Worm (Caenorhabditis elegans): ENCODE data around the gene cogc-8.

Gene cogc-8

DNA sequence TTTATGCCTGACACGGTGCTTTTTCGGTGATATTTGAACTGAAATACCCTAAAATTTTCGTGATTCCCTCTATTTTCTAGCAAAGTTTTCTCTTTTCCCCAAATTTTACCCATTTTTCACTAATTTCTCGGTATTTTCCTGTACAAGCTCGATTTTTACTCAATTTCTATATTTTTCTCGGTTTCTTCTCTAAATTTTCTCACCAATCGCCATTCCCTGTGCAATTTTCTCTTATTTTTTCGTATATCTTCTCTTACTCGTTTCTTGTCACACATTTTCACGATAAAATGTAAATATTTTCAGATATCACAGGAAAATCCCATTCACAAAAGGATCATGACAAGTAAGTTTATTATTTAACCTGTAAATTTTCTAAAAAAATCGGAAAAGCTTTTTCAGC is 45.8 kb upstream of the cogc-8 start, which contains the start of gene csn-3:
Gene csn-3 (plus strand): TSS at position 301 of the 400 bp plus-strand sequence.
- TF ChIP-seq nfya-1 (tag; optimal IDR thresholded peaks at IDR 0.05; ENCODE audit: insufficient read depth): no peak
- no peak for TF ChIP-seq nhr-12 (tag; optimal IDR thresholded peaks at IDR 0.05)
- no peak for TF ChIP-seq pqm-1 (tag; optimal IDR thresholded peaks at IDR 0.05)
- no peak for TF ChIP-seq ama-1 (optimal IDR thresholded peaks at IDR 0.05)
- TF ChIP-seq egl-27 (tag; optimal IDR thresholded peaks at IDR 0.05): no peak
- no peak for TF ChIP-seq snpc-4 (tag; optimal IDR thresholded peaks at IDR 0.05)
- TF ChIP-seq fkh-2 (tag; optimal IDR thresholded peaks at IDR 0.05): no peak
- no peak for TF ChIP-seq eor-1 (tag; optimal IDR thresholded peaks at IDR 0.05)
- TF ChIP-seq aly-2 (tag; optimal IDR thresholded peaks at IDR 0.05): no peak
- no peak for TF ChIP-seq zag-1 (tag; optimal IDR thresholded peaks at IDR 0.05)
- no peak for TF ChIP-seq nhr-11 (tag; optimal IDR thresholded peaks at IDR 0.05)
- no peak for TF ChIP-seq nhr-28 (tag; optimal IDR thresholded peaks at IDR 0.05)
- TF ChIP-seq nhr-25 (tag; optimal IDR thresholded peaks at IDR 0.05): no peak
- TF ChIP-seq pha-4 (tag; optimal IDR thresholded peaks at IDR 0.05): no peak
- TF ChIP-seq unc-62 (GFP tag; optimal IDR thresholded peaks at IDR 0.05): no peak
- no peak for TF ChIP-seq elt-3 (tag; optimal IDR thresholded peaks at IDR 0.05)
- no peak for TF ChIP-seq jun-1 (tag; optimal IDR thresholded peaks at IDR 0.05)

DNA sequence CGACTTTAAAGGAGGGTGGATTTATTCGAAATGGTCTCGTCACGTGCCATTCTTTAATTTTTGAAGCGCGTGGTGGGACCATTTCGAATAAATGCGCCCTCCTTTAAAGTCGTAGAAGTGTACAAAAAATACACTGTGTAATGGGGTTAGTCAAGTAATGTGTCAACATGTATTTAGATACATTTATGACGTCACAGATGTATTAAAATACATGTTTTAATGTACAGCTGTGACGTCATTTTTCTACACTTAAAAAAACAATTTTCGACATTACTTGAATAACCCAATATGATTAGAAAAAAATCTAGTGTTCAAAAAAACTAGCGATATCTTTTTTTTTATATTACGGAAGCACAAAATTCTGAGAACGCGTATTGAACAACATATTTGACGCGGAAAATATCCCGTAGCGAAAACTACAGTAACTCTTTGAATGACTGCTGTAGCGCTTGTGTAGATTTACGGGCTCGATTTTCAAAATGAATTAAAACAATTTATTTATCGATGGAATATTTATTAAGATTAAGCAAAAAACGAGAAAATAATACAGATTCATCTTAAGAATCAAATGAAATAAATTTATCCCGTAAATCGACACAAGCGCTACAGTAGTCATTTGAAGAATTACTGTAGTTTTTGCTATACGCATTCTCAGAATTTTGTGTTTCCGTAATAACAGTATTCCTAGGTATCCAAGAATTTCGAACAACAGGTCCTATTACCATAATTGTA is 37.2 kb upstream of the cogc-8 start, which contains the start of gene gfrp-1:
Gene gfrp-1 (plus strand): TSS at position 682 of the 732 bp plus-strand sequence.
- TF ChIP-seq nfya-1 (tag; optimal IDR thresholded peaks at IDR 0.05; ENCODE audit: insufficient read depth): no peak

DNA sequence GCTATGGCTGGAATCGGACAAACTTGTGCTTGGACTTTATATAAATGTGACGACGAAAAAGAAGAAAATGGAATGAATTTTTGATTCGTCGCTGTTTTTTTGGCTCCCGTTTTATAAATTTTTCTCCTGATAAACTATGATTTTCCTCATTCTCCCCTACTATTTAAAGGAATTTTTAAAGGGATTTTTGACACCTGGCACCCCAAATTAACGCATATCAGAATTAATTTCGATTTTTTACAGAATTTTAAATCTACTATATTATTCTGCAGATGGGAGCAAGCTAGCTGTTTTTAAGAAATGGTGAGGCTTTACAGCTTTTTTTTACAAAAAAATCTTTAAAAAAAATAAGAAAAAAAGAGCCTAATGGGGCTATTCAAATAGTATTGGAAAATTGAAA is 35.3 kb upstream of the cogc-8 start, which contains the start of gene coa-1:
Gene coa-1 (plus strand): TSS at position 301 of the 400 bp plus-strand sequence.
- TF ChIP-seq egl-27 (tag; optimal IDR thresholded peaks at IDR 0.05) (no peak), nhr-23 (tag; optimal IDR thresholded peaks at IDR 0.05) (no peak), unc-39 (tag; optimal IDR thresholded peaks at IDR 0.05) (no peak), snpc-4 (tag; optimal IDR thresholded peaks at IDR 0.05) (no peak), mml-1 (tag; optimal IDR thresholded peaks at IDR 0.05) (no peak), nhr-67 (tag; optimal IDR thresholded peaks at IDR 0.05) (no peak), daf-12 (tag; optimal IDR thresholded peaks at IDR 0.05) (no peak), zag-1 (tag; optimal IDR thresholded peaks at IDR 0.05) (no peak), nhr-12 (tag; optimal IDR thresholded peaks at IDR 0.05) (no peak), unc-62 (GFP tag; optimal IDR thresholded peaks at IDR 0.05) (no peak), nhr-25 (tag; optimal IDR thresholded peaks at IDR 0.05) (no peak), lin-15B (tag; optimal IDR thresholded peaks at IDR 0.05) (no peak), pqm-1 (tag; optimal IDR thresholded peaks at IDR 0.05) (no peak), nhr-28 (tag; optimal IDR thresholded peaks at IDR 0.05) (no peak), hmg-11 (tag; optimal IDR thresholded peaks at IDR 0.05) (no peak), aly-2 (tag; optimal IDR thresholded peaks at IDR 0.05) (no peak), sea-2 (GFP tag; optimal IDR thresholded peaks at IDR 0.05) (no peak), fkh-2 (tag; optimal IDR thresholded peaks at IDR 0.05) (no peak)

DNA sequence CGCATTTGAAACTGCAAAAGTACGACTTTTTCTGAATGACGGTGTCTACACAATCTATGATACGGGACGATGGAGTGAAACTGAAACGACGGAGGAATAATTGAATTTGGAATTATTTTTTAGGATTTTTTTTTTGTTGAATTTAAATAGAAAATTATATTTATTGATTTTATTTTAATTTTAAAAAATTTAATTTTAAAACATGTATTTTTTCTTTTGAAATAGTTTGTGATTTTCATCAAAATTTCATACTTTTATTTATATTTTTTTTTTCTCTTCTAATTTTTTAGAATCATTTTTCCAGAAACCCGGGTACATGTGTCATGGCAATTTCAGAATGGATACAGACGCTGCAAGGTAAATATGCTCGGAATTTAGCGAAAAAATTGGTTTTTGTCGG is 32.4 kb upstream of the cogc-8 start, which contains the start of gene Y38C1AA.1:
Gene Y38C1AA.1 (plus strand): TSS at position 301 of the 400 bp plus-strand sequence.
- TF ChIP-seq skn-1 (tag; optimal IDR thresholded peaks at IDR 0.05): no peak
- TF ChIP-seq nfya-1 (tag; optimal IDR thresholded peaks at IDR 0.05; ENCODE audit: insufficient read depth): no peak
- TF ChIP-seq zag-1 (tag; optimal IDR thresholded peaks at IDR 0.05): no peak
- no peak for TF ChIP-seq lin-15B (tag; optimal IDR thresholded peaks at IDR 0.05)
- TF ChIP-seq nhr-23 (tag; optimal IDR thresholded peaks at IDR 0.05): no peak
- TF ChIP-seq unc-39 (tag; optimal IDR thresholded peaks at IDR 0.05): no peak
- TF ChIP-seq mml-1 (tag; optimal IDR thresholded peaks at IDR 0.05): no peak
- TF ChIP-seq egl-5 (tag; optimal IDR thresholded peaks at IDR 0.05): no peak

DNA sequence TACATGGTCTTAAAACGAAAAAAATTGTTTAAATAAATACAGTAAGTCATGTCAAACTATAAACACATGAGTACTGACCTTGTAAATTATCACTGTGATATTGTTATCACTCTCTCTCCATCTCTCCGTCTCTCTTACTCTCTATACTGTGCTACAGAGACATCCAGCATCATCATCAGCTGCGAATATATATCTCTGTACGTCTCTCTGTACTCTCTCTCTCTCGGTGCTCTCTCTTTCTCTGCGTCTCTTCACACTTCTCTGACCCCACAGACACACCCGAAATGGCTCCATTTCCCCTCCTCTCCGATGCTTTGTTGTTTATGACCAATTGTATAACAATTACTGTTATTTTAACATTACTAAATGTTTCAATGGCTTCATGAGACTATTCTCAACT is 29.7 kb upstream of the cogc-8 start:
- TF ChIP-seq nfya-1 (tag; optimal IDR thresholded peaks at IDR 0.05; ENCODE audit: insufficient read depth) (peak; percentile 33), mml-1 (tag; optimal IDR thresholded peaks at IDR 0.05) (no peak), ceh-28 (tag; optimal IDR thresholded peaks at IDR 0.05) (peak; percentile 47), elt-3 (tag; optimal IDR thresholded peaks at IDR 0.05) (no peak), egl-5 (tag; optimal IDR thresholded peaks at IDR 0.05) (peak; percentile 23), lin-39 (tag; optimal IDR thresholded peaks at IDR 0.05) (no peak), nhr-23 (tag; optimal IDR thresholded peaks at IDR 0.05) (peak; percentile 42), nhr-12 (tag; optimal IDR thresholded peaks at IDR 0.05) (no peak), ztf-11 (tag; optimal IDR thresholded peaks at IDR 0.05) (no peak), elt-2 (tag; optimal IDR thresholded peaks at IDR 0.05) (peak; percentile 86), skn-1 (tag; optimal IDR thresholded peaks at IDR 0.05) (peak; percentile 15), pqm-1 (tag; optimal IDR thresholded peaks at IDR 0.05) (peak; percentile 90), nhr-237 (tag; optimal IDR thresholded peaks at IDR 0.05) (no peak), unc-39 (tag; optimal IDR thresholded peaks at IDR 0.05) (no peak), jun-1 (tag; optimal IDR thresholded peaks at IDR 0.05) (peak; percentile 51), hmg-11 (tag; optimal IDR thresholded peaks at IDR 0.05) (peak; percentile 76), R02D3.7 (tag; optimal IDR thresholded peaks at IDR 0.05) (peak; percentile 2), pha-4 (tag; optimal IDR thresholded peaks at IDR 0.05) (peak; percentile 55), nhr-67 (tag; optimal IDR thresholded peaks at IDR 0.05) (no peak), fkh-10 (GFP tag; optimal IDR thresholded peaks at IDR 0.05) (no peak)
